Fruit fly (Drosophila melanogaster) whole organism, embryonic: ENCODE data around the gene MEP-1.

ENCODE experiments used
- Aef1 ChIP-seq: fragments of 200-800 bp; sonication (Bioruptor generic); IDR thresholded peaks from 3 replicates; pipeline ENCODE4 v1.3.6; 2022; ENCODE audit warnings: missing biosample characterization, missing genetic modification characterization
- Antp ChIP-seq: fragments of 200-800 bp; sonication (Bioruptor generic); optimal IDR thresholded peaks from 3 replicates; lab custom pipeline; 2016; ENCODE audit warnings: missing biosample characterization, missing genetic modification characterization
- Atf-2 ChIP-seq: fragments of 200-800 bp; sonication (Bioruptor generic); optimal IDR thresholded peaks from 2 replicates; lab custom pipeline; 2016; ENCODE audit warnings: missing biosample characterization, missing genetic modification characterization
- Atf3 ChIP-seq: fragments of 200-800 bp; sonication (Bioruptor generic); optimal IDR thresholded peaks from 3 replicates; lab custom pipeline; 2016; ENCODE audit warnings: missing biosample characterization, missing genetic modification characterization
- Atf6 ChIP-seq: fragments of 200-800 bp; sonication (Bioruptor generic); IDR thresholded peaks from 2 replicates; pipeline ENCODE4 v1.3.6; 2022; ENCODE audit warnings: missing biosample characterization, missing genetic modification characterization
- CG1024 ChIP-seq: fragments of 200-800 bp; sonication (Bioruptor generic); IDR thresholded peaks from 2 replicates; pipeline ENCODE4 v1.3.6; 2022; ENCODE audit warnings: missing biosample characterization, missing genetic modification characterization
- CG10959 ChIP-seq: fragments of 200-800 bp; sonication (Bioruptor generic); IDR thresholded peaks from 2 replicates; pipeline ENCODE4 v1.3.6; 2022; ENCODE audit warnings: missing biosample characterization, missing genetic modification characterization
- CG11504 ChIP-seq: fragments of 200-800 bp; sonication (Bioruptor generic); optimal IDR thresholded peaks from 3 replicates; lab custom pipeline; 2019; ENCODE audit warnings: missing biosample characterization, mild to moderate bottlenecking, missing genetic modification characterization, moderate library complexity
- CG12236 ChIP-seq: fragments of 200-800 bp; sonication (Bioruptor generic); optimal IDR thresholded peaks from 2 replicates; lab custom pipeline; 2016; ENCODE audit warnings: missing biosample characterization, missing genetic modification characterization
- CG12769 ChIP-seq: fragments of 200-800 bp; sonication (Bioruptor generic); optimal IDR thresholded peaks from 2 replicates; lab custom pipeline; 2019; ENCODE audit warnings: missing biosample characterization, mild to moderate bottlenecking, missing genetic modification characterization, moderate library complexity
- CG2116 ChIP-seq: fragments of 200-800 bp; sonication (Bioruptor generic); optimal IDR thresholded peaks from 3 replicates; lab custom pipeline; 2018; ENCODE audit warnings: missing biosample characterization, mild to moderate bottlenecking, missing genetic modification characterization
- CG31388 ChIP-seq: fragments of 200-800 bp; sonication (Bioruptor generic); optimal IDR thresholded peaks from 2 replicates; lab custom pipeline; 2016; ENCODE audit warnings: missing biosample characterization, missing genetic modification characterization
- CG4404 ChIP-seq: fragments of 200-800 bp; sonication (Bioruptor generic); IDR thresholded peaks from 2 replicates; pipeline ENCODE4 v1.3.6; 2022; ENCODE audit warnings: missing biosample characterization, missing genetic modification characterization
- CG5953 ChIP-seq: fragments of 200-800 bp; sonication (Bioruptor generic); IDR thresholded peaks from 2 replicates; pipeline ENCODE4 v1.3.6; 2022; ENCODE audit warnings: missing biosample characterization, missing genetic modification characterization
- CG8359 ChIP-seq: fragments of 200-800 bp; sonication (Bioruptor generic); optimal IDR thresholded peaks from 2 replicates; lab custom pipeline; 2017; ENCODE audit warnings: missing biosample characterization, mild to moderate bottlenecking, missing genetic modification characterization, borderline replicate concordance
- CG8388 ChIP-seq: fragments of 200-800 bp; sonication (Bioruptor generic); optimal IDR thresholded peaks from 2 replicates; lab custom pipeline; 2019; ENCODE audit warnings: missing biosample characterization, mild to moderate bottlenecking, missing genetic modification characterization, moderate library complexity
- CG8765 ChIP-seq: fragments of 200-800 bp; sonication (Bioruptor generic); IDR thresholded peaks from 2 replicates; pipeline ENCODE4 v1.3.6; 2022; ENCODE audit warnings: missing biosample characterization, missing genetic modification characterization
- CG9609 ChIP-seq: fragments of 200-800 bp; sonication (Bioruptor generic); optimal IDR thresholded peaks from 3 replicates; lab custom pipeline; 2016; ENCODE audit warnings: missing biosample characterization, missing genetic modification characterization
- Dll ChIP-seq: fragments of 200-800 bp; sonication (Bioruptor generic); IDR thresholded peaks from 4 replicates; pipeline ENCODE4 v1.3.6; 2022; ENCODE audit warnings: missing biosample characterization, missing genetic modification characterization; ENCODE audit not compliant: partially characterized antibody
- E2f2 ChIP-seq: fragments of 200-800 bp; sonication (Bioruptor generic); IDR thresholded peaks from 2 replicates; pipeline ENCODE4 v1.3.6; 2022; ENCODE audit warnings: missing biosample characterization, missing genetic modification characterization
- Hr78 ChIP-seq, 2 experiments: fragments of 200-800 bp in 1 of 2; fragments of >200 bp in 1 of 2; sonication (Bioruptor generic) in 1 of 2; optimal IDR thresholded peaks; 2 replicates each; lab custom pipeline; 2017 to 2019; ENCODE audit warnings: missing biosample characterization in 2 of 2, missing genetic modification characterization in 2 of 2, mild to moderate bottlenecking in 1 of 2, moderate library complexity in 1 of 2
- Max ChIP-seq: fragments of 200-800 bp; sonication (Bioruptor generic); optimal IDR thresholded peaks from 2 replicates; lab custom pipeline; 2016; ENCODE audit warnings: missing biosample characterization, mild to moderate bottlenecking, missing genetic modification characterization
- Mes4 ChIP-seq: fragments of 200-800 bp; sonication (Bioruptor generic); optimal IDR thresholded peaks from 2 replicates; lab custom pipeline; 2016; ENCODE audit warnings: missing biosample characterization, missing genetic modification characterization
- PHDP ChIP-seq: fragments of 200-800 bp; sonication (Bioruptor generic); optimal IDR thresholded peaks from 3 replicates; lab custom pipeline; 2018; ENCODE audit warnings: missing biosample characterization, mild to moderate bottlenecking, missing genetic modification characterization, moderate library complexity
- Pdp1 ChIP-seq, 2 experiments: fragments of 200-800 bp; sonication (Bioruptor generic); optimal IDR thresholded peaks; 3 replicates each; lab custom pipeline; 2016; ENCODE audit warnings: missing biosample characterization in 2 of 2, missing genetic modification characterization in 2 of 2, mild to moderate bottlenecking in 1 of 2, moderate library complexity in 1 of 2
- Ravus ChIP-seq: fragments of 200-800 bp; sonication (Bioruptor generic); IDR thresholded peaks from 2 replicates; pipeline ENCODE4 v1.3.6; 2022; ENCODE audit warnings: missing biosample characterization, missing genetic modification characterization
- Side ChIP-seq: fragments of 200-800 bp; sonication (Bioruptor generic); optimal IDR thresholded peaks from 2 replicates; lab custom pipeline; 2016; ENCODE audit warnings: missing biosample characterization, missing genetic modification characterization
- ac ChIP-seq: fragments of 200-800 bp; sonication (Bioruptor generic); optimal IDR thresholded peaks from 3 replicates; lab custom pipeline; 2017; ENCODE audit warnings: missing biosample characterization, mild to moderate bottlenecking, missing genetic modification characterization
- ato ChIP-seq: fragments of 200-800 bp; sonication (Bioruptor generic); IDR thresholded peaks from 2 replicates; pipeline ENCODE4 v1.3.6; 2022; ENCODE audit warnings: missing biosample characterization, missing genetic modification characterization; ENCODE audit not compliant: partially characterized antibody
- chm ChIP-seq: fragments of 200-800 bp; sonication (Bioruptor generic); IDR thresholded peaks from 2 replicates; pipeline ENCODE4 v1.3.6; 2022; ENCODE audit warnings: missing biosample characterization, missing genetic modification characterization
- crp ChIP-seq, 2 experiments: fragments of 200-800 bp; sonication (Bioruptor generic); optimal IDR thresholded peaks; 2 replicates in 1 of 2; 3 replicates in 1 of 2; lab custom pipeline; 2017; ENCODE audit warnings: missing biosample characterization in 2 of 2, missing genetic modification characterization in 2 of 2, mild to moderate bottlenecking in 1 of 2, moderate library complexity in 1 of 2
- esg ChIP-seq: fragments of 200-800 bp; sonication (Bioruptor generic); conservative IDR thresholded peaks from 2 replicates; pipeline ENCODE4 v1.3.6; 2022; ENCODE audit warnings: missing biosample characterization, missing genetic modification characterization
- fd64A ChIP-seq: fragments of 200-800 bp; sonication (Bioruptor generic); optimal IDR thresholded peaks from 3 replicates; lab custom pipeline; 2018; ENCODE audit warnings: missing biosample characterization, mild to moderate bottlenecking, missing genetic modification characterization
- fd96Cb ChIP-seq: fragments of 200-800 bp; sonication (Bioruptor generic); optimal IDR thresholded peaks from 2 replicates; lab custom pipeline; 2018; ENCODE audit warnings: missing biosample characterization, mild to moderate bottlenecking, missing genetic modification characterization, moderate library complexity
- gfzf ChIP-seq: fragments of 200-800 bp; sonication (Bioruptor generic); optimal IDR thresholded peaks from 2 replicates; lab custom pipeline; 2016; ENCODE audit warnings: missing biosample characterization, mild to moderate bottlenecking, missing genetic modification characterization, moderate library complexity
- her ChIP-seq: fragments of 200-800 bp; sonication (Bioruptor generic); optimal IDR thresholded peaks from 2 replicates; lab custom pipeline; 2016; ENCODE audit warnings: missing biosample characterization, missing genetic modification characterization
- hkb ChIP-seq, 2 experiments: fragments of 200-800 bp in 1 of 2; fragments of >200 bp in 1 of 2; sonication (Bioruptor generic) in 1 of 2; IDR thresholded peaks in 1 of 2; optimal IDR thresholded peaks in 1 of 2; 2 replicates each; pipeline versions ENCODE4 v1.3.6 to Lab custom; 2017 to 2022; ENCODE audit warnings: missing biosample characterization in 1 of 2, missing genetic modification characterization in 1 of 2
- inv ChIP-seq: fragments of 200-800 bp; sonication (Bioruptor generic); IDR thresholded peaks from 2 replicates; pipeline ENCODE4 v1.3.6; 2022; ENCODE audit warnings: missing biosample characterization, missing genetic modification characterization; ENCODE audit not compliant: partially characterized antibody
- mam ChIP-seq: fragments of 200-800 bp; sonication (Bioruptor generic); optimal IDR thresholded peaks from 3 replicates; lab custom pipeline; 2016; ENCODE audit warnings: missing biosample characterization, missing genetic modification characterization
- nau ChIP-seq: fragments of 200-800 bp; sonication (Bioruptor generic); optimal IDR thresholded peaks from 3 replicates; lab custom pipeline; 2017; ENCODE audit warnings: missing biosample characterization, mild to moderate bottlenecking, missing genetic modification characterization, missing genetic modification reagents
- nom ChIP-seq: fragments of 200-800 bp; sonication (Bioruptor generic); optimal IDR thresholded peaks from 2 replicates; lab custom pipeline; 2017; ENCODE audit warnings: missing biosample characterization, missing genetic modification characterization, mild to moderate bottlenecking, moderate library complexity, missing genetic modification reagents
- p53 ChIP-seq: fragments of 200-800 bp; sonication (Bioruptor generic); optimal IDR thresholded peaks from 2 replicates; lab custom pipeline; 2016; ENCODE audit warnings: missing biosample characterization, missing genetic modification characterization
- phol ChIP-seq: fragments of 200-800 bp; sonication (Bioruptor generic); optimal IDR thresholded peaks from 3 replicates; lab custom pipeline; 2018; ENCODE audit warnings: missing biosample characterization, mild to moderate bottlenecking, missing genetic modification characterization, moderate library complexity
- tgo ChIP-seq: fragments of 200-800 bp; sonication (Bioruptor generic); IDR thresholded peaks from 3 replicates; pipeline ENCODE4 v1.3.6; 2022; ENCODE audit warnings: missing biosample characterization, missing genetic modification characterization
- tin ChIP-seq: fragments of 200-800 bp; sonication (Bioruptor generic); optimal IDR thresholded peaks from 3 replicates; lab custom pipeline; 2016; ENCODE audit warnings: missing biosample characterization, missing genetic modification characterization
- vnd ChIP-seq: fragments of 200-800 bp; sonication (Bioruptor generic); IDR thresholded peaks from 3 replicates; pipeline ENCODE4 v1.3.6; 2022; ENCODE audit warnings: missing biosample characterization, missing genetic modification characterization; ENCODE audit not compliant: partially characterized antibody
- z ChIP-seq: fragments of 200-800 bp; sonication (Bioruptor generic); IDR thresholded peaks from 3 replicates; pipeline ENCODE4 v1.3.6; 2022; ENCODE audit warnings: missing biosample characterization, missing genetic modification characterization
- zf30C ChIP-seq: fragments of 200-800 bp; sonication (Bioruptor generic); optimal IDR thresholded peaks from 3 replicates; lab custom pipeline; 2018; ENCODE audit warnings: missing biosample characterization, mild to moderate bottlenecking, missing genetic modification characterization

The MEP-1 gene

DNA sequence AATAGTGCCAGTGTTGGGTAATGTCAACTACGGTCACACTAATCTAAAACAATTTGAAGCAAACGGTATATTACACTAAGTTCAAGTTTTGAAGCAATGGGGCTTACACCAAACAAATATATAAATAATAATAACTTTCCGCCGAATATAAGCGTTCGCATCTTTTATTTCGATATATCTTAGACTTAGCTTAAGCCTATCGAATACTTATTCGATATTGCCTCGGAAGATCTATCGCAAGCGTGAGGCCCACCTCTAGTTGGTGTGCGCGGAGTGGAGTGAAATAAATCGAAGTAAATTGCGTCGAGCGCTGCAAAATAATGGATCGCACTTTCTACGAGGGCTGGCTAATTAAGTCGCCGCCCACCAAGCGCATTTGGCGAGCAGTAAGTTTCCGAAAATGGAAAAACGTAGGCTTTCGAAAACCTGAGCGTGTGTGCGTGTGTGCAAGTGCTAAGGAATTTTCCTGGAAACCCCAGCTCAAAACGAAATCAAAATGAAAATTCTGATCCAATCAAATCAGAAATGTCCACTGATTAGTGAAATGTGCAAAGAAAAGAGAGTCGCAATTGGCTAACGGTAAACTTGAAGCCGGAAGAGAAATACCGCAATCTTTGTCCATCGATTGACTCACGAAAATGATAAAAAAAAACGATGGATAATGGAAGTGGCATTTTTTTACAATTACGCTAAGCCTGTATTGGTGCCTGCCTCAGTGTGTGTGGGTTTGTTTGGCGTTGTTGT is 42.2 kb upstream of the MEP-1 start, which contains the start of gene dos:
TSS of gene dos (plus strand) at position 248 of the 744 bp plus-strand sequence.
- TF ChIP-seq CG10959 (GFP tag; lab: Robert Waterston, UW) (no peak), fd96Cb (tag; lab: Kevin White, UChicago) (no peak), CG1024 (GFP tag; lab: Robert Waterston, UW) (no peak), nau (GFP tag; lab: Kevin White, UChicago) (no peak), inv (GFP tag; lab: Robert Waterston, UW) (peak; percentile 58), ato (GFP tag; lab: Robert Waterston, UW) (peak; percentile 71), Max (GFP tag; lab: Kevin White, UChicago) (peak; percentile 70), esg (GFP tag; lab: Robert Waterston, UW) (no peak), Antp (GFP tag; lab: Kevin White, UChicago) (peak; percentile 24), Atf3 (GFP tag; lab: Kevin White, UChicago) (no peak), vnd (GFP tag; lab: Robert Waterston, UW) (peak; percentile 74), CG8388 (GFP tag; lab: Kevin White, UChicago) (peak; percentile 46), z (GFP tag; lab: Robert Waterston, UW) (no peak), CG4404 (GFP tag; lab: Robert Waterston, UW) (no peak), Atf-2 (GFP tag; lab: Kevin White, UChicago) (no peak), her (GFP tag; lab: Kevin White, UChicago) (peak; percentile 44), CG2116 (GFP tag; lab: Kevin White, UChicago) (peak; percentile 94), tgo (no peak), hkb (optimal IDR thresholded peaks at IDR 0.05; lab: Kevin White, UChicago) (no peak), hkb (GFP tag; IDR thresholded peaks at IDR 0.05; lab: Robert Waterston, UW) (no peak), CG9609 (GFP tag; lab: Kevin White, UChicago) (peak; percentile 22), tin (GFP tag; lab: Kevin White, UChicago) (peak; percentile 14), CG31388 (GFP tag; lab: Kevin White, UChicago) (no peak), CG11504 (tag; lab: Kevin White, UChicago) (peak; percentile 52), ac (GFP tag; lab: Kevin White, UChicago) (no peak), fd64A (GFP tag; lab: Kevin White, UChicago) (no peak), Dll (peak; percentile 86), Aef1 (GFP tag; lab: Robert Waterston, UW) (no peak), nom (GFP tag; lab: Kevin White, UChicago) (peak; percentile 21), Atf6 (GFP tag; lab: Robert Waterston, UW) (no peak), CG8359 (peak; percentile 6), p53 (GFP tag; lab: Kevin White, UChicago) (no peak), Side (no peak), E2f2 (GFP tag; lab: Robert Waterston, UW) (peak; percentile 68), Hr78 (GFP tag; optimal IDR thresholded peaks at IDR 0.05; lab: Kevin White, UChicago) (no peak), Pdp1 (GFP tag; optimal IDR thresholded peaks at IDR 0.05; lab: Kevin White, UChicago) (peak; percentile 34 to 37), gfzf (GFP tag; lab: Kevin White, UChicago) (peak; percentile 57), mam (no peak), crp (GFP tag; optimal IDR thresholded peaks at IDR 0.05; lab: Kevin White, UChicago) (no peak), Mes4 (peak; percentile 10), chm (peak; percentile 23; the same call in 1 of the 2 replicates), PHDP (tag; lab: Kevin White, UChicago) (peak; percentile 47), phol (tag; lab: Kevin White, UChicago) (peak; percentile 76), CG5953 (no peak), CG12769 (no peak), CG12236 (GFP tag; lab: Kevin White, UChicago) (no peak), CG8765 (GFP tag; lab: Robert Waterston, UW) (no peak), zf30C (GFP tag; lab: Kevin White, UChicago) (no peak), Ravus (no peak)
